Worm (Caenorhabditis elegans): ENCODE results near the gene str-250.

Gene str-250

ce11 chrV:13955370-13956089 is 37.1 kb downstream of the str-250 start:
- TF ChIP-seq nhr-11 (tag; optimal IDR thresholded peaks at IDR 0.05): no peak
- TF ChIP-seq hlh-6 (tag; optimal IDR thresholded peaks at IDR 0.05): no peak
- no peak for TF ChIP-seq pha-2 (tag; optimal IDR thresholded peaks at IDR 0.05)
- TF ChIP-seq ceh-48 (tag; optimal IDR thresholded peaks at IDR 0.05): no peak
- TF ChIP-seq ceh-34 (tag; optimal IDR thresholded peaks at IDR 0.05): no peak
- TF ChIP-seq unc-42 (tag; optimal IDR thresholded peaks at IDR 0.05): no peak
- TF ChIP-seq zip-5 (tag; optimal IDR thresholded peaks at IDR 0.05): no peak
- no peak for TF ChIP-seq elt-2 (tag; optimal IDR thresholded peaks at IDR 0.05)
- TF ChIP-seq ztf-16 (tag; optimal IDR thresholded peaks at IDR 0.05): no peak
- TF ChIP-seq ceh-19 (GFP tag; optimal IDR thresholded peaks at IDR 0.05): no peak
- TF ChIP-seq hlh-8 (tag; optimal IDR thresholded peaks at IDR 0.05): no peak

- no peak for TF ChIP-seq elt-4 (tag; optimal IDR thresholded peaks at IDR 0.05)
- no peak for TF ChIP-seq ama-1 (optimal IDR thresholded peaks at IDR 0.05)
- TF ChIP-seq madf-2 (tag; optimal IDR thresholded peaks at IDR 0.05): no peak
- no peak for TF ChIP-seq ceh-24 (tag; optimal IDR thresholded peaks at IDR 0.05)
- no peak for TF ChIP-seq ahr-1 (tag; optimal IDR thresholded peaks at IDR 0.05)
Observed at ce11 chrV:13957691-13958090, 39.2 kb downstream of the str-250 start.

DNA sequence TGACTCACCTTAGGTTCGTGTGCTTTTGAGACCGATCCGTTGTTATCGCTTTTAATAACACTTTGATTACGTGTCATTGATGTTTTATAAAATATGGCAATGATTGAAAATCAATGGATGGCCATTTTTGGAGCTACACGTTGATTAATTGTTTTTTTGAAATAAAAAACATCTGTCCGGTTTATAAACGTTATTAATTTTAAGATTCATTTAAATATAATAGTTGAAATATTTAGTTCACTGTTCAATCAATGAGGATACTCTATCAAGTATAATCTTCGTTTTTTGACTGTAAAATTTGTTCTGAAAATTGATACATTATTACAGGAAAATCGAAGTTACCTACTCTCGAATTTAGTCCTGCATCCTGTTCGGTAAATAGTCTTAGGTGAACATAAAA is 39.8 kb downstream of the str-250 start, which contains the start of gene R10D12.10:
Gene R10D12.10, minus strand, starts transcription at position 101 of the 400 bp plus-strand sequence.
- TF ChIP-seq ceh-24 (tag; optimal IDR thresholded peaks at IDR 0.05) (no peak), nhr-11 (tag; optimal IDR thresholded peaks at IDR 0.05) (no peak), ceh-45 (GFP tag; IDR thresholded peaks at IDR 0.05) (no peak), syd-9 (tag; optimal IDR thresholded peaks at IDR 0.05) (no peak), dve-1 (tag; optimal IDR thresholded peaks at IDR 0.05) (no peak), K09A11.1 (tag; optimal IDR thresholded peaks at IDR 0.05; ENCODE audit: insufficient read depth) (no peak), ztf-16 (tag; optimal IDR thresholded peaks at IDR 0.05) (no peak), ceh-48 (tag; optimal IDR thresholded peaks at IDR 0.05) (no peak), rnt-1 (tag; optimal IDR thresholded peaks at IDR 0.05) (no peak), sdc-2 (tag; optimal IDR thresholded peaks at IDR 0.05) (no peak), gmeb-2 (tag; optimal IDR thresholded peaks at IDR 0.05) (no peak), npax-4 (tag; optimal IDR thresholded peaks at IDR 0.05) (no peak), zip-5 (tag; optimal IDR thresholded peaks at IDR 0.05) (no peak), sox-2 (GFP tag; IDR thresholded peaks at IDR 0.05) (no peak), F13H6.1 (tag; optimal IDR thresholded peaks at IDR 0.05) (no peak), ceh-14 (tag; optimal IDR thresholded peaks at IDR 0.05) (no peak), dmd-4 (tag; optimal IDR thresholded peaks at IDR 0.05; ENCODE audit: borderline replicate concordance) (no peak), ceh-2 (tag; optimal IDR thresholded peaks at IDR 0.05) (no peak)

DNA sequence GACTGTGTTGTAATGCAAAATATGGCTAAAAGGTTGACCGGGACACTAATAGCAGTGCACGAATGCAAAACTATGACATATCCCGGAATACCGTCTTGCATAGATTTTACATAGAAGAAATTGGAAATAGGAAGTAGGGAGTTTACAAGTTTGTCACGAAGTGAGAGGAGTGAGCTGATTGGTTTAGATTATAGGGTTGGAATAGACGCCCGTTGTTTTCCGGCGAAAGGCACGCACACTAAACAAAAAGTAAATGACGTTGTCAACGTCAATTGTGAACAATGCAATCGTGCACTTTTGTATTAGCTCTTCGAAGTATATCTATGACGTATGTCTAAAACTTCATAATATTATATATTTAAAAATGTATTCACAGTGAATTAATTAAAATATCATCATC is 42.5 kb downstream of the str-250 start, which contains the start of gene srh-24:
Gene srh-24, minus strand, starts transcription at position 101 of the 400 bp plus-strand sequence.
- TF ChIP-seq nhr-11 (tag; optimal IDR thresholded peaks at IDR 0.05) (no peak), rnt-1 (tag; optimal IDR thresholded peaks at IDR 0.05) (no peak)

DNA sequence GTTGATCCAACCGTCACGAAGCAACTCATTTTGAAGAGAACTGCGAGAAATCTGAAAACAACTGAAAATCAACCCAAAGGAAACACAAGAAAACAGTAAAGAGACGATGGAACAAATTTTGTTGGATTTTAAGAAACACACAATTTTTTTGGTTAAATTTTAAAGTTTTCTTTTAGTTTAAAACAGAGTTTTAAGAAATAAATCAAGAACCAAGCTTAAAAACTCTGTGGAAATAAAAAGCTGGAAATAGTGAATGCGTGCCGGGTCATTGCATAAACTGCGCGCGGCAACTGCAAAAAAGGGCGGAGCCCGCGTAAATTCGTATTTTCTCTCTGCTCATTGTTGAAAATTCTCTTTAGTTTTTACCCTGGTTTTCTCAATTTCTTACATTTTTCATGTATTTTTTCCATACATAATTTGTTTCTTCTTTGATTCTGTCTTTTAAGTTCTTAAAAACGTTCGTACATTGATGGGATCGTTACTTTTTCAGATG is 43.5 kb downstream of the str-250 start, which contains the start of the genes algn-13 and R10D12.13:
Gene algn-13, minus strand, starts transcription at position 51 of the 493 bp plus-strand sequence.
Gene R10D12.13, plus strand, starts transcription at position 491 of the 493 bp plus-strand sequence.
- TF ChIP-seq mec-3 (tag; optimal IDR thresholded peaks at IDR 0.05; ENCODE audit: borderline replicate concordance) (peak; percentile 1), sox-2 (GFP tag; IDR thresholded peaks at IDR 0.05) (peak; percentile 25; the same call in 1 of the 2 replicates), ets-4 (tag; optimal IDR thresholded peaks at IDR 0.05) (peak; percentile 10), rnt-1 (tag; optimal IDR thresholded peaks at IDR 0.05) (peak; percentile 75), lim-6 (tag; optimal IDR thresholded peaks at IDR 0.05) (peak; percentile 32), dve-1 (tag; optimal IDR thresholded peaks at IDR 0.05) (no peak), T23F11.4 (GFP tag; optimal IDR thresholded peaks at IDR 0.05) (peak; percentile 69), ama-1 (optimal IDR thresholded peaks at IDR 0.05) (no peak), C08G9.2 (tag; optimal IDR thresholded peaks at IDR 0.05) (peak; percentile 73), nhr-11 (tag; optimal IDR thresholded peaks at IDR 0.05) (no peak), C38D4.7 (GFP tag; optimal IDR thresholded peaks at IDR 0.05) (peak; percentile 77), nfya-1 (tag; optimal IDR thresholded peaks at IDR 0.05) (peak; percentile 78), lin-11 (tag; optimal IDR thresholded peaks at IDR 0.05) (peak; percentile 69), odd-2 (tag; optimal IDR thresholded peaks at IDR 0.05) (peak; percentile 82), hlh-13 (GFP tag; optimal IDR thresholded peaks at IDR 0.05) (peak; percentile 66), ceh-24 (tag; optimal IDR thresholded peaks at IDR 0.05) (peak; percentile 58), ceh-48 (tag; optimal IDR thresholded peaks at IDR 0.05) (peak; percentile 5), zip-5 (tag; optimal IDR thresholded peaks at IDR 0.05) (peak; percentile 67), pros-1 (tag; optimal IDR thresholded peaks at IDR 0.05) (no peak), unc-3 (GFP tag; conservative IDR thresholded peaks at IDR 0.05) (peak; percentile 65; the same call in 1 of the 2 replicates), unc-3 (tag; optimal IDR thresholded peaks at IDR 0.05) (peak; percentile 80), npax-4 (tag; optimal IDR thresholded peaks at IDR 0.05) (peak; percentile 60)
